Worm (Caenorhabditis elegans): ENCODE results near the gene T24F1.4.

DNA sequence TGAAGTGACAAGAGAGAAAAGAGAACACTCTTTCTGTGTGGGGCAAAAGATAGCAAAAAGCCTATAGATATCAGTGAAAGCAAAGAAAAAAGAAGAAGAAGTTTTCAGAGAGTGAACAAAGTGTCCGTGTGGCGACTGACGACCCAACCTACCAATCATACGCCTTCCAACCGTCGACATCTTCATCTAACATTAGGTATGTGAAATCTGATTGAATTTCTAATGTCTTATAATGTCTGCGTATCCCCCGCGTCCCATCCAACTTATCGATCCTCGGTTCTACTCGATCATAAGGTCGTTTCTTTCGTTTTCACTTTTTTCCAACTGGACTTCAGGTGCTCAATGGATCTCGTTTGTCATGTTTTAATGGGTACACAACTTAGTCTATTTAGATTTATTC is 6.7 kb downstream of the T24F1.4 start:
- TF ChIP-seq aptf-3 (GFP tag; IDR thresholded peaks at IDR 0.05) (no peak), pha-4 (tag; optimal IDR thresholded peaks at IDR 0.05) (no peak), hmg-1.2 (GFP tag; IDR thresholded peaks at IDR 0.05) (no peak), zfh-2 (GFP tag; conservative IDR thresholded peaks at IDR 0.05) (no peak), K11D2.4 (GFP tag; IDR thresholded peaks at IDR 0.05) (no peak), tlf-1 (GFP tag; optimal IDR thresholded peaks at IDR 0.05) (no peak), lin-35 (GFP tag; optimal IDR thresholded peaks at IDR 0.05) (no peak), madf-10 (tag; optimal IDR thresholded peaks at IDR 0.05) (no peak), F52B5.7 (tag; optimal IDR thresholded peaks at IDR 0.05) (no peak), Y53G8AR.9 (GFP tag; conservative IDR thresholded peaks at IDR 0.05) (no peak), hmg-20 (GFP tag; IDR thresholded peaks at IDR 0.05) (no peak), snpc-4 (GFP tag; optimal IDR thresholded peaks at IDR 0.05) (no peak), snpc-4 (tag; optimal IDR thresholded peaks at IDR 0.05) (no peak)
